Fruit fly (Drosophila melanogaster) whole organism: ENCODE results near the gene CG15483.

Experiments
- CG8478 ChIP-seq: fragments of >200 bp; optimal IDR thresholded peaks from 2 replicates; lab custom pipeline; 2018; ENCODE audit warnings: inconsistent platforms
- pan ChIP-seq: fragments of >200 bp; optimal IDR thresholded peaks from 2 replicates; lab custom pipeline; 2017
- psq ChIP-seq: fragments of >200 bp; optimal IDR thresholded peaks from 2 replicates; lab custom pipeline; 2017
- usp ChIP-seq: fragments of >200 bp; optimal IDR thresholded peaks from 2 replicates; lab custom pipeline; 2017; ENCODE audit warnings: missing biosample characterization, missing genetic modification characterization, mixed read lengths

DNA sequence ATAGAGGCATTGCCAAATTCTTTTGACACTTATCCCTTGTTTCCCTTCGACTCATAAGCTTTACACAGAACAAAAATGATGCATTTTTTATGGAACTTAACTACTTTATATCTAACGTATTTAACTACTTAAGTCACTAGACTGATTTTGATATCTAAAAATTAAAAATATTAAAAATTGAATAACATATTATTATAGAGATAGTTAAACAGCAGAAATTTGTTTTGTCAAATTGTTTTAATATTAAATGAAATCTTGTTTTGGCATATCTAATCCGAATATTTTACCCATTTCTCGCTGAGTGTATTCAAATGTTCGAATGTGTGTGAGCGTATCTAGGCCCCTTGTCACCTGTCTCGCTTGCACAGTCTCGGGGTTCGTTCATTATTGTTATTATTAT lies 10.2 kb upstream of the CG15483 start:
- TF ChIP-seq usp (no peak), pan (lab: Kevin White, UChicago) (no peak), psq (lab: Kevin White, UChicago) (no peak), CG8478 (no peak)
